Worm (Caenorhabditis elegans): ENCODE data around the gene C04G6.13.

C04G6.13 gene

ce11 chrII:5049865-5050342 lies 44.1 kb upstream of the C04G6.13 start, which contains the start of gene F33G12.6:
TSS of gene F33G12.6 (plus strand) at chrII:5049915.
- peak; percentile 24 for TF ChIP-seq nhr-71 (tag; optimal IDR thresholded peaks at IDR 0.05)
- peak; percentile 31 for TF ChIP-seq snu-23 (GFP tag; optimal IDR thresholded peaks at IDR 0.05)
- peak; percentile 81 for TF ChIP-seq nhr-85 (tag)
- no peak for TF ChIP-seq egl-13 (tag; optimal IDR thresholded peaks at IDR 0.05)
- peak in 1 of 2 experiments; percentile 44 for TF ChIP-seq mdl-1 (tag; optimal IDR thresholded peaks at IDR 0.05)
- TF ChIP-seq unc-130 (tag; optimal IDR thresholded peaks at IDR 0.05): peak; percentile 40
- TF ChIP-seq lin-14 (GFP tag; optimal IDR thresholded peaks at IDR 0.05): peak; percentile 69
- TF ChIP-seq aha-1 (tag; optimal IDR thresholded peaks at IDR 0.05): no peak
- no peak for TF ChIP-seq fkh-8 (tag; optimal IDR thresholded peaks at IDR 0.05)
- peak in 2 of 6 experiments; percentile 19 to 46 for TF ChIP-seq elt-3 (tag; optimal IDR thresholded peaks at IDR 0.05)
- peak; percentile 65 for TF ChIP-seq blmp-1 (tag; optimal IDR thresholded peaks at IDR 0.05)
- peak; percentile 45 for TF ChIP-seq rnt-1 (tag; optimal IDR thresholded peaks at IDR 0.05)
- peak in 1 of 2 experiments; percentile 15 for TF ChIP-seq lsy-2 (tag; optimal IDR thresholded peaks at IDR 0.05)
- peak; percentile 38 for TF ChIP-seq tbx-2 (tag; optimal IDR thresholded peaks at IDR 0.05)
- peak; percentile 52 for TF ChIP-seq mep-1 (tag; optimal IDR thresholded peaks at IDR 0.05)
- TF ChIP-seq mef-2 (tag; optimal IDR thresholded peaks at IDR 0.05): no peak

DNA sequence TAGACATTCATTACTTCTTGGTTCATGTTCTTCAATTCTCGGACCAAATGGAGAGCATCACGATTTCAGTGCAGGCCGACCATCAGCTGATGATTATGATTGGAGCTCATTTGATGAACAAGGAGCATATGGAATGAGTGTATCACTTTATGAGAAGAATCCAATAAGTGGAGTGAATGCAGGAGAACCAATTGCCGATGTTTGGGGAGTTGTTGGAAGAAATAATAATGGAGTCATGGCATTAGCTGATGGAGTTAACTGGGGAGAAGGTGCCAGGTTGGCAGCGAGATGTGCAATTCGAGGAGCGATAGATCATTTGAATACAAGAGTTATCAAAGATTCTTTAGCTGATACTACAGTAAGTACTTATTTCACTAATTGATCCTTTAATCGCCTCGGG lies 43.3 kb upstream of the C04G6.13 start:
- no peak for TF ChIP-seq C04F5.9 (tag; optimal IDR thresholded peaks at IDR 0.05)
- no peak for TF ChIP-seq mef-2 (tag; optimal IDR thresholded peaks at IDR 0.05)
- no peak for TF ChIP-seq efl-1 (optimal IDR thresholded peaks at IDR 0.05)
- TF ChIP-seq efl-1 (GFP tag; optimal IDR thresholded peaks at IDR 0.05 in 1 of 2): peak in 1 of 2 experiments; percentile 93

- TF ChIP-seq lin-13 (GFP tag; optimal IDR thresholded peaks at IDR 0.05) (peak; percentile 93), nhr-28 (tag; optimal IDR thresholded peaks at IDR 0.05) (no peak), sup-37 (GFP tag; optimal IDR thresholded peaks at IDR 0.05) (peak; percentile 51), C04F5.9 (tag; optimal IDR thresholded peaks at IDR 0.05) (peak; percentile 80), nhr-47 (tag; optimal IDR thresholded peaks at IDR 0.05) (peak; percentile 94), nhr-84 (tag; optimal IDR thresholded peaks at IDR 0.05) (no peak), ceh-63 (GFP tag; optimal IDR thresholded peaks at IDR 0.05) (no peak), egl-13 (tag; optimal IDR thresholded peaks at IDR 0.05) (peak; percentile 69), aha-1 (tag; optimal IDR thresholded peaks at IDR 0.05) (peak; percentile 36), ces-1 (GFP tag; optimal IDR thresholded peaks at IDR 0.05) (no peak), nhr-77 (tag; optimal IDR thresholded peaks at IDR 0.05) (peak; percentile 95), fos-1 (tag; optimal IDR thresholded peaks at IDR 0.05) (peak; percentile 86), zag-1 (tag; optimal IDR thresholded peaks at IDR 0.05) (peak; percentile 17), fkh-8 (tag; optimal IDR thresholded peaks at IDR 0.05) (peak; percentile 90), efl-3 (GFP tag; optimal IDR thresholded peaks at IDR 0.05) (no peak), lir-3 (tag; optimal IDR thresholded peaks at IDR 0.05; ENCODE audit: poor library complexity) (peak; percentile 81), ztf-4 (tag; optimal IDR thresholded peaks at IDR 0.05) (peak; percentile 88), C34B4.2 (tag; optimal IDR thresholded peaks at IDR 0.05) (no peak), lsy-2 (tag; optimal IDR thresholded peaks at IDR 0.05) (peak; percentile 99 to 100), ets-5 (GFP tag; IDR thresholded peaks at IDR 0.05) (no peak), ama-1 (optimal IDR thresholded peaks at IDR 0.05) (peak; percentile 70), pqm-1 (tag; optimal IDR thresholded peaks at IDR 0.05) (no peak), elt-3 (tag; optimal IDR thresholded peaks at IDR 0.05) (peak; percentile 5 to 98 (median 78)), unc-86 (tag; optimal IDR thresholded peaks at IDR 0.05) (peak; percentile 88), sptf-1 (tag; optimal IDR thresholded peaks at IDR 0.05) (no peak), lin-39 (tag; optimal IDR thresholded peaks at IDR 0.05) (peak; percentile 82), mef-2 (tag; optimal IDR thresholded peaks at IDR 0.05) (peak; percentile 17), zip-4 (GFP tag; optimal IDR thresholded peaks at IDR 0.05) (peak; percentile 78), hlh-17 (GFP tag; optimal IDR thresholded peaks at IDR 0.05; ENCODE audit: borderline replicate concordance) (no peak), mdl-1 (tag; optimal IDR thresholded peaks at IDR 0.05) (peak in 1 of 2 experiments; percentile 90), Y116A8C.19 (tag; optimal IDR thresholded peaks at IDR 0.05; ENCODE audit: borderline replicate concordance) (no peak), xbp-1 (tag; optimal IDR thresholded peaks at IDR 0.05) (peak; percentile 93), nhr-11 (tag; optimal IDR thresholded peaks at IDR 0.05) (peak; percentile 72), jun-1 (tag; optimal IDR thresholded peaks at IDR 0.05) (peak; percentile 89), dsc-1 (tag; optimal IDR thresholded peaks at IDR 0.05) (peak; percentile 89), pag-3 (tag; optimal IDR thresholded peaks at IDR 0.05; ENCODE audit: borderline replicate concordance, insufficient read depth) (no peak), irx-1 (tag; optimal IDR thresholded peaks at IDR 0.05) (peak; percentile 85)
These were observed 38.8 kb upstream of the C04G6.13 start, which contains the start of the genes ify-1 and rpl-22 for ce11 chrII:5055129-5055666. TSS of gene ify-1 (minus strand) at chrII:5055179. TSS of gene rpl-22 (plus strand) at chrII:5055616.
